Worm (Caenorhabditis elegans): ENCODE measurements around the gene srsx-1.
"Not testable (repeated sequence)": the region's sequence is repeated elsewhere in the genome, so short reads cannot be mapped to it uniquely, and the experiment has no call there.

srsx-1 gene

DNA sequence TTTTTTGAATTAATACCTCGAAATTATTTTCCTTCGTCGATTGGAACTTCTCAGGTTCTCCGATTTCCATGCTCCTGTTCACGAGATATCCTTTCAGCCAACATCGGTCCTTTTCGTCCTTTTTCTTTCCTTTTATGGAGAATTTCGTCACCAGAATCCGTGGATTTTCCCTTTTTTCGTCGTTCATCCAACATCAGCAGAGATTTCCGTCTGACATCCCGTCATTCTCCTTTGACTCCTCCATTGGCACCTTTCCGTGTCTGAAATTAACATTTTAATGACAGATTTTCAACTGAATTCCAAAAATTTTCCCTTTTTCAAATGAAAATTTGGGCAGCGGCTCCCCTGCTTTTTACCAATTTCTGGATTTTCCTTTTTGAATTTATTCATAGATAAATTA is 22.9 kb downstream of the srsx-1 start:
- TF ChIP-seq ztf-6 (GFP tag; IDR thresholded peaks at IDR 0.05) (no peak), T26A5.8 (tag; optimal IDR thresholded peaks at IDR 0.05) (no peak), B0336.3 (GFP tag; IDR thresholded peaks at IDR 0.05) (no peak), ztf-3 (GFP tag; optimal IDR thresholded peaks at IDR 0.05) (no peak), cebp-2 (GFP tag; IDR thresholded peaks at IDR 0.05) (no peak), ZK185.1 (tag; optimal IDR thresholded peaks at IDR 0.05; ENCODE audit: poor library complexity, severe bottlenecking) (no peak), F55B11.4 (tag; optimal IDR thresholded peaks at IDR 0.05; ENCODE audit: borderline replicate concordance, insufficient read depth) (no peak), ztf-25 (GFP tag; IDR thresholded peaks at IDR 0.05) (no peak)

DNA sequence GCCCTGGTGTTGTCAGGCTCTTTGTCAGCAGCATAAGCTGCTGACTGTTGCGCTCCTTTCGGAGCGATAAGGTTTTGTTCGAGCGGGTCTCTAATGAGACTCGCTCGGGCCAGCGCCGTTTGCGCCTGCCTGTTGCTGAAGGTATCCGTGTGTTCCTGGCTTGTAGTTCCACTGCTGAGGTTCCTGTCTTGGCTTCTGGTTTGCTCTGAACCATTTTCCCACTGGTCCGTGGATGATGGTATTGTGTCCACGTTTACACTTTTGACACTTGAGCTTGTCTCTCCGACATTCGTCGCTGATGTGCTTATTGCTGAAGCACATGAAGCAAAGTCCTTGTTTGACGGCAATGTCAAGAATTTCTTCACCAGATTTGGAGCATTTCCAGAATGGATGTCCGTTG is 26.6 kb downstream of the srsx-1 start:
- TF ChIP-seq him-1 (tag; optimal IDR thresholded peaks at IDR 0.05) (no peak), let-526 (GFP tag; IDR thresholded peaks at IDR 0.05) (no peak), zfh-2 (GFP tag; conservative IDR thresholded peaks at IDR 0.05) (peak; percentile 53), cebp-2 (GFP tag; IDR thresholded peaks at IDR 0.05) (0 out of 2 replicates have a peak, but pooled peaks have one; percentile 19), lag-1 (GFP tag; IDR thresholded peaks at IDR 0.05) (no peak), F55B11.4 (tag; optimal IDR thresholded peaks at IDR 0.05; ENCODE audit: borderline replicate concordance, insufficient read depth) (no peak), tbp1 (GFP tag; optimal IDR thresholded peaks at IDR 0.05) (no peak)

DNA sequence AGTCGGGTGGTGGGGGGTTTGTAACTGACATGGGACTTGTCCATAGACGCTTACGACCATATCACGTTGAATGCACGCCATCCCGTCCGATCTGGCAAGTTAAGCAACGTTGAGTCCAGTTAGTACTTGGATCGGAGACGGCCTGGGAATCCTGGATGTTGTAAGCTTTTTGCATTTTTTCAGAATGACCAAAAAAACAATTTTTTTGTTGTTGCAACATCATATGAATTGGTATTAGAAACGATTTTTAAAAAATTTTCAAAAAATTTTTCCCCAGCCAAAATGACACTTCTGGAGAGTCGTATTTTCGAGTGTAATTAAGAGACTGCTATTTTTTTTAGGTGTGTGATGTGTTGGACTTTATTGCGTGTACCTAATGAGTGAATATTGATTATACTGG is 48.5 kb downstream of the srsx-1 start:
- TF ChIP-seq B0261.1 (tag; optimal IDR thresholded peaks at IDR 0.05) = peak; percentile 8
- TF ChIP-seq snpc-4 (GFP tag; optimal IDR thresholded peaks at IDR 0.05) = not testable (repeated sequence)
- peak in 2 of 4 experiments; percentile 73 to 87 for TF ChIP-seq snpc-4 (tag; optimal IDR thresholded peaks at IDR 0.05)
- peak; percentile 46 for TF ChIP-seq tbp1 (GFP tag; optimal IDR thresholded peaks at IDR 0.05)
